Fruit fly (Drosophila melanogaster) whole organism, adult: ENCODE data around the gene CG5254.

Experiments used
- CG33017 ChIP-seq: fragments of 200-800 bp; sonication (Bioruptor generic); optimal IDR thresholded peaks from 2 replicates; lab custom pipeline; 2018; ENCODE audit warnings: missing biosample characterization, mild to moderate bottlenecking, missing genetic modification characterization, moderate library complexity
- Clk ChIP-seq: fragments of 200-800 bp; sonication (Bioruptor generic); optimal IDR thresholded peaks from 2 replicates; lab custom pipeline; 2017; ENCODE audit warnings: missing biosample characterization, missing genetic modification characterization
- kay ChIP-seq: fragments of 200-800 bp; sonication (Bioruptor generic); peaks from one replicate; lab custom pipeline; 2016; ENCODE audit warnings: missing biosample characterization, missing genetic modification characterization, borderline replicate concordance
- pad ChIP-seq: fragments of 200-800 bp; sonication (Bioruptor generic); optimal IDR thresholded peaks from 3 replicates; lab custom pipeline; 2017; ENCODE audit warnings: missing biosample characterization, missing genetic modification characterization, mild to moderate bottlenecking, moderate library complexity, missing genetic modification reagents

- peak; percentile 8 for TF ChIP-seq CG33017 (tag; lab: Kevin White, UChicago)
- TF ChIP-seq Clk (GFP tag; lab: Kevin White, UChicago), result no peak
- TF ChIP-seq pad, result no peak
- no peak for TF ChIP-seq kay (GFP tag; lab: Kevin White, UChicago)
Measured at dm6 chrX:762047-762446, 11.9 kb downstream of the CG5254 start.
